Fruit fly (Drosophila melanogaster) whole organism, embryonic: ENCODE results near the gene CG43090.
A peak's percentile ranks its signal among the peaks of the same experiment; 100 is the strongest.

Experiments
- ATbp ChIP-seq: fragments of 200-800 bp; sonication (Bioruptor generic); optimal IDR thresholded peaks from 2 replicates; lab custom pipeline; 2017; ENCODE audit warnings: missing biosample characterization, mild to moderate bottlenecking, missing genetic modification characterization, missing genetic modification reagents
- Atf-2 ChIP-seq: fragments of 200-800 bp; sonication (Bioruptor generic); optimal IDR thresholded peaks from 2 replicates; lab custom pipeline; 2016; ENCODE audit warnings: missing biosample characterization, missing genetic modification characterization
- Awh ChIP-seq: fragments of 200-800 bp; sonication (Bioruptor generic); IDR thresholded peaks from 2 replicates; pipeline ENCODE4, ENCODE4 v1.3.6; 2022; ENCODE audit warnings: missing biosample characterization, missing genetic modification characterization
- CG10267 ChIP-seq: fragments of 200-800 bp; sonication (Bioruptor generic); optimal IDR thresholded peaks from 2 replicates; lab custom pipeline; 2018; ENCODE audit warnings: missing biosample characterization, mild to moderate bottlenecking, missing genetic modification characterization, moderate library complexity
- CG1233 ChIP-seq: fragments of 200-800 bp; sonication (Bioruptor generic); optimal IDR thresholded peaks from 4 replicates; lab custom pipeline; 2018; ENCODE audit warnings: missing biosample characterization, mild to moderate bottlenecking, missing genetic modification characterization
- CG15479 ChIP-seq: fragments of 200-800 bp; sonication (Bioruptor generic); optimal IDR thresholded peaks from 3 replicates; lab custom pipeline; 2019; ENCODE audit warnings: missing biosample characterization, mild to moderate bottlenecking, missing genetic modification characterization, moderate library complexity
- CG15696 ChIP-seq: fragments of 200-800 bp; sonication (Bioruptor generic); optimal IDR thresholded peaks from 2 replicates; lab custom pipeline; 2019; ENCODE audit warnings: missing biosample characterization, mild to moderate bottlenecking, missing genetic modification characterization, moderate library complexity
- CG16813 ChIP-seq: fragments of 200-800 bp; sonication (Bioruptor generic); IDR thresholded peaks from 3 replicates; pipeline ENCODE4 v1.3.6; 2022; ENCODE audit warnings: missing biosample characterization, missing genetic modification characterization; ENCODE audit not compliant: partially characterized antibody
- CG17359 ChIP-seq: fragments of 200-800 bp; sonication (Bioruptor generic); optimal IDR thresholded peaks from 3 replicates; lab custom pipeline; 2018; ENCODE audit warnings: missing biosample characterization, mild to moderate bottlenecking, missing genetic modification characterization, moderate library complexity
- CG3995 ChIP-seq: fragments of 200-800 bp; sonication (Bioruptor generic); optimal IDR thresholded peaks from 3 replicates; lab custom pipeline; 2016; ENCODE audit warnings: missing biosample characterization, missing genetic modification characterization
- CG6654 ChIP-seq: fragments of 200-800 bp; sonication (Bioruptor generic); optimal IDR thresholded peaks from 2 replicates; lab custom pipeline; 2017; ENCODE audit warnings: missing biosample characterization, mild to moderate bottlenecking, missing genetic modification characterization
- CG6765 ChIP-seq: fragments of 200-800 bp; sonication (Bioruptor generic); optimal IDR thresholded peaks from 3 replicates; lab custom pipeline; 2017; ENCODE audit warnings: missing biosample characterization, mild to moderate bottlenecking, missing genetic modification characterization
- CG7271 ChIP-seq: fragments of 200-800 bp; sonication (Bioruptor generic); optimal IDR thresholded peaks from 2 replicates; lab custom pipeline; 2018; ENCODE audit warnings: missing biosample characterization, mild to moderate bottlenecking, missing genetic modification characterization, moderate library complexity
- CG8281 ChIP-seq: fragments of 200-800 bp; sonication (Bioruptor generic); optimal IDR thresholded peaks from 2 replicates; lab custom pipeline; 2018; ENCODE audit warnings: missing biosample characterization, mild to moderate bottlenecking, missing genetic modification characterization, moderate library complexity
- CG9876 ChIP-seq: fragments of 200-800 bp; sonication (Bioruptor generic); optimal IDR thresholded peaks from 2 replicates; lab custom pipeline; 2016; ENCODE audit warnings: missing biosample characterization, missing genetic modification characterization
- Dref ChIP-seq: fragments of 200-800 bp; sonication (Bioruptor generic); IDR thresholded peaks from 2 replicates; pipeline ENCODE4 v1.3.6; 2022; ENCODE audit warnings: missing biosample characterization, missing genetic modification characterization
- MTF-1 ChIP-seq: fragments of 200-800 bp; sonication (Bioruptor generic); optimal IDR thresholded peaks from 2 replicates; lab custom pipeline; 2018; ENCODE audit warnings: missing biosample characterization, mild to moderate bottlenecking, missing genetic modification characterization, borderline replicate concordance
- Optix ChIP-seq: fragments of 200-800 bp; sonication (Bioruptor generic); IDR thresholded peaks from 3 replicates; pipeline ENCODE4 v1.3.6; 2022; ENCODE audit warnings: missing biosample characterization, missing genetic modification characterization
- Poxn ChIP-seq: fragments of 200-800 bp; sonication (Bioruptor generic); IDR thresholded peaks from 2 replicates; pipeline ENCODE4 v1.3.6; 2022; ENCODE audit warnings: missing biosample characterization, missing genetic modification characterization
- Ptx1 ChIP-seq: fragments of 200-800 bp; sonication (Bioruptor generic); IDR thresholded peaks from 2 replicates; pipeline ENCODE4 v1.3.6; 2022; ENCODE audit warnings: missing biosample characterization, missing genetic modification characterization
- Spps ChIP-seq: fragments of 200-800 bp; sonication (Bioruptor generic); optimal IDR thresholded peaks from 2 replicates; lab custom pipeline; 2018; ENCODE audit warnings: missing biosample characterization, mild to moderate bottlenecking, missing genetic modification characterization
- abd-A ChIP-seq: fragments of 200-800 bp; sonication (Bioruptor generic); optimal IDR thresholded peaks from 3 replicates; lab custom pipeline; 2019; ENCODE audit warnings: missing biosample characterization, mild to moderate bottlenecking, missing genetic modification characterization, moderate library complexity
- ase ChIP-seq: fragments of 200-800 bp; sonication (Bioruptor generic); IDR thresholded peaks from 3 replicates; pipeline ENCODE4 v1.3.6; 2022; ENCODE audit warnings: missing biosample characterization, missing genetic modification characterization
- ash1 ChIP-seq: fragments of 200-800 bp; sonication (Bioruptor generic); optimal IDR thresholded peaks from 2 replicates; lab custom pipeline; 2018; ENCODE audit warnings: missing biosample characterization, mild to moderate bottlenecking, missing genetic modification characterization
- bigmax ChIP-seq: fragments of 200-800 bp; sonication (Bioruptor generic); optimal IDR thresholded peaks from 2 replicates; lab custom pipeline; 2018; ENCODE audit warnings: missing biosample characterization, mild to moderate bottlenecking, missing genetic modification characterization
- br ChIP-seq: fragments of >200 bp; optimal IDR thresholded peaks from 2 replicates; lab custom pipeline; 2017
- chn ChIP-seq: fragments of 200-800 bp; sonication (Bioruptor generic); optimal IDR thresholded peaks from 2 replicates; lab custom pipeline; 2016; ENCODE audit warnings: missing biosample characterization, missing genetic modification characterization
- da ChIP-seq: fragments of 200-800 bp; sonication (Bioruptor generic); optimal IDR thresholded peaks from 2 replicates; lab custom pipeline; 2016; ENCODE audit warnings: missing biosample characterization, missing genetic modification characterization
- dan ChIP-seq: fragments of 200-800 bp; sonication (Bioruptor generic); IDR thresholded peaks from 2 replicates; pipeline ENCODE4 v1.3.6; 2022; ENCODE audit warnings: missing biosample characterization, missing genetic modification characterization
- dati ChIP-seq: fragments of 200-800 bp; sonication (Bioruptor generic); IDR thresholded peaks from 2 replicates; pipeline ENCODE4 v1.3.6; 2022; ENCODE audit warnings: missing biosample characterization, missing genetic modification characterization
- dmrt11E ChIP-seq: fragments of 200-800 bp; sonication (Bioruptor generic); optimal IDR thresholded peaks from 3 replicates; lab custom pipeline; 2018; ENCODE audit warnings: missing biosample characterization, mild to moderate bottlenecking, missing genetic modification characterization, moderate library complexity
- eyg ChIP-seq: fragments of 200-800 bp; sonication (Bioruptor generic); optimal IDR thresholded peaks from 3 replicates; lab custom pipeline; 2016; ENCODE audit warnings: missing biosample characterization, missing genetic modification characterization
- fd64A ChIP-seq: fragments of 200-800 bp; sonication (Bioruptor generic); optimal IDR thresholded peaks from 3 replicates; lab custom pipeline; 2018; ENCODE audit warnings: missing biosample characterization, mild to moderate bottlenecking, missing genetic modification characterization
- fru ChIP-seq: fragments of >200 bp; optimal IDR thresholded peaks from 2 replicates; lab custom pipeline; 2017
- gem ChIP-seq: fragments of 200-800 bp; sonication (Bioruptor generic); optimal IDR thresholded peaks from 2 replicates; lab custom pipeline; 2019; ENCODE audit warnings: missing biosample characterization, mild to moderate bottlenecking, missing genetic modification characterization, moderate library complexity
- gsb-n ChIP-seq: fragments of 200-800 bp; sonication (Bioruptor generic); optimal IDR thresholded peaks from 3 replicates; lab custom pipeline; 2018; ENCODE audit warnings: missing biosample characterization, mild to moderate bottlenecking, missing genetic modification characterization
- ken ChIP-seq: fragments of 200-800 bp; sonication (Bioruptor generic); IDR thresholded peaks from 3 replicates; pipeline ENCODE4 v1.3.6; 2022; ENCODE audit warnings: missing biosample characterization, missing genetic modification characterization
- kni ChIP-seq: fragments of 200-800 bp; sonication (Bioruptor generic); optimal IDR thresholded peaks from 3 replicates; lab custom pipeline; 2017; ENCODE audit warnings: mild to moderate bottlenecking, missing biosample characterization, missing genetic modification reagents, missing genetic modification characterization
- lola ChIP-seq, 3 experiments: fragments of >200 bp in 2 of 3; fragments of 200-800 bp in 1 of 3; sonication (Bioruptor generic) in 1 of 3; optimal IDR thresholded peaks; 2 replicates each; lab custom pipeline; 2017 to 2019; ENCODE audit warnings: missing biosample characterization in 3 of 3, missing genetic modification characterization in 3 of 3, mild to moderate bottlenecking in 1 of 3, moderate library complexity in 1 of 3
- odd ChIP-seq: fragments of 200-800 bp; sonication (Bioruptor generic); optimal IDR thresholded peaks from 2 replicates; lab custom pipeline; 2017; ENCODE audit warnings: missing biosample characterization, mild to moderate bottlenecking, missing genetic modification characterization
- peb ChIP-seq: fragments of 200-800 bp; sonication (Bioruptor generic); IDR thresholded peaks from 2 replicates; pipeline ENCODE4 v1.3.6; 2022; ENCODE audit warnings: missing biosample characterization, missing genetic modification characterization
- pzg ChIP-seq: fragments of 200-800 bp; sonication (Bioruptor generic); optimal IDR thresholded peaks from 3 replicates; lab custom pipeline; 2018; ENCODE audit warnings: missing biosample characterization, mild to moderate bottlenecking, missing genetic modification characterization, moderate library complexity
- repo ChIP-seq: fragments of 200-800 bp; sonication (Bioruptor generic); optimal IDR thresholded peaks from 2 replicates; lab custom pipeline; 2016; ENCODE audit warnings: missing biosample characterization, missing genetic modification characterization
- tgo ChIP-seq: fragments of 200-800 bp; sonication (Bioruptor generic); IDR thresholded peaks from 3 replicates; pipeline ENCODE4 v1.3.6; 2022; ENCODE audit warnings: missing biosample characterization, missing genetic modification characterization
- ttk ChIP-seq: fragments of 200-800 bp; sonication (Bioruptor generic); IDR thresholded peaks from 2 replicates; pipeline ENCODE4 v2.1.2; 2022; ENCODE audit warnings: missing biosample characterization, missing genetic modification characterization
- twi ChIP-seq: fragments of 200-800 bp; optimal IDR thresholded peaks from 2 replicates; lab custom pipeline; 2019; ENCODE audit warnings: missing biosample characterization, mild to moderate bottlenecking, missing genetic modification characterization, moderate library complexity
- tx ChIP-seq: fragments of 200-800 bp; sonication (Bioruptor generic); optimal IDR thresholded peaks from 2 replicates; lab custom pipeline; 2016; ENCODE audit warnings: missing biosample characterization, missing genetic modification characterization
- usp ChIP-seq: fragments of >200 bp; optimal IDR thresholded peaks from 2 replicates; lab custom pipeline; 2017; ENCODE audit warnings: missing biosample characterization, missing genetic modification characterization
- z ChIP-seq: fragments of 200-800 bp; sonication (Bioruptor generic); IDR thresholded peaks from 3 replicates; pipeline ENCODE4 v1.3.6; 2022; ENCODE audit warnings: missing biosample characterization, missing genetic modification characterization

Gene CG43090

DNA sequence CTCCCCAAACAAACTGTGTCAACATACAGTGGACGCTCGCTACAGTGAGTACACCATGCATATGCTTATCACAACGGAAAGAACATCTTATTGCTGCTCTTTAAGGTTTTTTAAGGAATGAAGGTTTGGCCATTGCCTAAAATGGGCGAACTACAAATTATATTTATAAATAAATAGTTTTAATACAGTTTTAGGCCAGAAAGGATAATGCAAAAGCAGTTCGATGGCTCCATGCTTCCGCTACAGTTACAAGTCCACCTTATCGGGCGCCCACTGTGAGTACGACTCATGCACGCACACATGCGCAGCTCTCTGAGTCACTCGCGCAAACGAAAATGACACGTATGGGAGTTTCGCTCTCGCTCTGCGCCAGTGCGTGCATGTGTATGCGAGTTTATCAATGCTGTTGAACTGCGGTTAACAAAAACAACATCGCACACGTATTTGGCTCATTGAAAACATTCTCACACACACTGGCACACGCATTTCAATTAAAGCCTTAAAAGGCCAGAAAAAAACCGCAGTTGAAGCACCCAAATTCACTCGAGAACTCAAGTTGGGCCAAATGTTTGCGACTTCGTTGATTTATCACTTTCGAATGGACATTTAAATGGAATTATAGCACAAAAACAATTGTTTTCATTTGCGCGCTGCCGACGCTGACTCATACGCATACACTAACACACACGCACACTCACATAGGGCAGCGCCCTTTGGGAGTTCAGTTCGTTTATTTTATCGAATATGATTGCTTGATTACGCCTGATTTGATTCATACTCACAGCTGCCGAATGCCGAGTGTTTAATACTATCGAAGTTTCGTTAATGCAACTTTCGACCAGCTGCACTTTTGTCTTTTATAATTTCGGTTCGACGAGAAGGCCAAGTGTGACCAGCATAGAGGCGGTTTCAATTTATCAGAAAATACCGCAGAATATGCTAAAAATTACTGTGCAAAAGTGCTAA, 24.8 kb upstream of the CG43090 start, which contains the start of gene sqh (continued):
- TF ChIP-seq ttk (GFP tag; lab: Robert Waterston, UW) (peak; percentile 84), da (GFP tag; lab: Kevin White, UChicago) (no peak), CG16813 (GFP tag; lab: Robert Waterston, UW) (no peak), br (lab: Kevin White, UChicago) (no peak), chn (GFP tag; lab: Kevin White, UChicago) (peak; percentile 69), tgo (GFP tag; lab: Robert Waterston, UW) (peak; percentile 91), kni (GFP tag; lab: Kevin White, UChicago) (peak; percentile 85), dan (peak; percentile 59; the same call in 1 of the 2 replicates), MTF-1 (GFP tag; lab: Kevin White, UChicago) (peak; percentile 47), CG10267 (tag; lab: Kevin White, UChicago) (peak; percentile 64), CG15696 (peak; percentile 76), Spps (peak; percentile 36), dati (GFP tag; lab: Robert Waterston, UW) (peak; percentile 26; the same call in 1 of the 2 replicates), lola (GFP tag; optimal IDR thresholded peaks at IDR 0.05; lab: Kevin White, UChicago) (peak in 1 of 3 experiments; percentile 84), pzg (no peak), gem (tag; lab: Kevin White, UChicago) (peak; percentile 92), ATbp (GFP tag; lab: Kevin White, UChicago) (peak; percentile 80), CG8281 (tag; lab: Kevin White, UChicago) (peak; percentile 79), CG9876 (GFP tag; lab: Kevin White, UChicago) (no peak), eyg (GFP tag; lab: Kevin White, UChicago) (no peak), CG15479 (GFP tag; lab: Kevin White, UChicago) (peak; percentile 94), odd (GFP tag; lab: Kevin White, UChicago) (peak; percentile 92), CG6654 (GFP tag; lab: Kevin White, UChicago) (peak; percentile 39), CG7271 (tag; lab: Kevin White, UChicago) (no peak), Awh (GFP tag; lab: Robert Waterston, UW) (peak; percentile 76), CG3995 (peak; percentile 10), fd64A (GFP tag; lab: Kevin White, UChicago) (peak; percentile 71), abd-A (tag; lab: Kevin White, UChicago) (peak; percentile 37), Poxn (GFP tag; lab: Robert Waterston, UW) (peak; percentile 67), bigmax (GFP tag; lab: Kevin White, UChicago) (no peak), fru (lab: Kevin White, UChicago) (no peak), repo (GFP tag; lab: Kevin White, UChicago) (peak; percentile 19), CG6765 (GFP tag; lab: Kevin White, UChicago) (peak; percentile 75), Atf-2 (GFP tag; lab: Kevin White, UChicago) (peak; percentile 24), tx (peak; percentile 3), peb (GFP tag; lab: Robert Waterston, UW) (peak; percentile 65), Dref (GFP tag; lab: Robert Waterston, UW) (0 out of 2 replicates have a peak, but pooled peaks have one; percentile 19), usp (GFP tag; lab: Kevin White, UChicago) (no peak), z (peak; percentile 93), gsb-n (tag; lab: Kevin White, UChicago) (peak; percentile 79), ase (GFP tag; lab: Robert Waterston, UW) (peak; percentile 80), twi (tag; lab: Kevin White, UChicago) (peak; percentile 84), Ptx1 (GFP tag; lab: Robert Waterston, UW) (peak; percentile 94), Optix (GFP tag; lab: Robert Waterston, UW) (peak; percentile 84), CG17359 (tag; lab: Kevin White, UChicago) (peak; percentile 82), ken (GFP tag; lab: Robert Waterston, UW) (peak; percentile 92), dmrt11E (peak; percentile 84), CG1233 (GFP tag; lab: Kevin White, UChicago) (peak; percentile 84), ash1 (GFP tag; lab: Kevin White, UChicago) (no peak)
